Worm (Caenorhabditis elegans): ENCODE data around the gene K08C7.6.

The K08C7.6 gene

DNA sequence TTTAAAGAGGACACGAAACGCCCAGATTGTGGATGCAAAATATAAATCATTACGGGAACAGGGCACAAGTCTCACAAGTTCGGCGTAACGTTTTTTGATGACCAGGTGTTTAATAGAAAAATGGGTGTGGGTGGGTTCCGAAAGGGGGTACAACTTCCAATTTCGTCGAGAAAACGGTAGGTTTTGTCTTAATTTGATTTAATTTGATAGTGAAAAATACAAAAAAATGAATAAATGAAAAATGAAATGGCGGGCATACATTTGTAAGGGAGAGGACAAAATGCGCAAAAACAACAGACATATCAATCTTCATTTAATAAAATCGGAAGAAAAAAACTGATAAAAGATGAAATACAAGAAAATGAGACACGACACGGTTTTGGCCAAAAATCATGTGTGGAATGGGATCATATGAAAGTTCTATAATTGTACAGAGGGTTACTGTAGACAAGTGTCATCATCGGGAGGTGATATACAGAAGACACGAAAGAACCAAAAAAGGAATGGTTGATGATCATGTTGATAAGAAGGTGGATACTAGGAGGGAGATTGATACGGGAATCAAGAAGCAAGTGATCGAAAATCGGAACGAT lies 16.3 kb upstream of the K08C7.6 start (continued):
- TF ChIP-seq fos-1 (tag; optimal IDR thresholded peaks at IDR 0.05) (no peak), T20F7.1 (GFP tag; optimal IDR thresholded peaks at IDR 0.05) (no peak), D1046.2 (GFP tag; IDR thresholded peaks at IDR 0.05) (no peak), zag-1 (tag; optimal IDR thresholded peaks at IDR 0.05) (no peak), vab-7 (GFP tag; IDR thresholded peaks at IDR 0.05) (no peak), tag-97 (GFP tag; IDR thresholded peaks at IDR 0.05) (no peak), ztf-11 (tag; optimal IDR thresholded peaks at IDR 0.05) (no peak), duxl-1 (tag; optimal IDR thresholded peaks at IDR 0.05; ENCODE audit: poor library complexity) (no peak), F10B5.3 (tag; optimal IDR thresholded peaks at IDR 0.05) (no peak), mxl-3 (GFP tag; optimal IDR thresholded peaks at IDR 0.05) (no peak), zfp-2 (tag; optimal IDR thresholded peaks at IDR 0.05) (no peak), lim-7 (GFP tag; IDR thresholded peaks at IDR 0.05) (no peak), gei-8 (GFP tag; optimal IDR thresholded peaks at IDR 0.05) (no peak), madf-9 (GFP tag; conservative IDR thresholded peaks at IDR 0.05) (no peak), nhr-28 (tag; optimal IDR thresholded peaks at IDR 0.05) (peak; percentile 60), hlh-30 (tag; optimal IDR thresholded peaks at IDR 0.05; ENCODE audit: insufficient read depth) (peak; percentile 69), ceh-20 (GFP tag; IDR thresholded peaks at IDR 0.05) (0 out of 2 replicates have a peak, but pooled peaks have one; percentile 57), mes-2 (tag; optimal IDR thresholded peaks at IDR 0.05; ENCODE audit: poor library complexity, severe bottlenecking) (no peak), nhr-48 (tag; optimal IDR thresholded peaks at IDR 0.05) (peak; percentile 4), unc-62 (GFP tag; optimal IDR thresholded peaks at IDR 0.05 in 1 of 2) (peak in 1 of 2 experiments; percentile 58), unc-62 (tag; optimal IDR thresholded peaks at IDR 0.05) (no peak), lin-39 (tag; optimal IDR thresholded peaks at IDR 0.05) (no peak), Y48G9A.11 (GFP tag; IDR thresholded peaks at IDR 0.05) (no peak), ZK337.2 (GFP tag; IDR thresholded peaks at IDR 0.05) (no peak), dmd-8 (GFP tag; IDR thresholded peaks at IDR 0.05) (no peak), fkh-10 (GFP tag; optimal IDR thresholded peaks at IDR 0.05) (no peak), ctbp-1 (GFP tag; IDR thresholded peaks at IDR 0.05) (no peak), lin-15B (tag; optimal IDR thresholded peaks at IDR 0.05) (no peak), mep-1 (tag; optimal IDR thresholded peaks at IDR 0.05) (no peak), zfp-3 (GFP tag; conservative IDR thresholded peaks at IDR 0.05) (no peak), dmd-6 (GFP tag; IDR thresholded peaks at IDR 0.05) (no peak; the same call in none of the 2 replicates), hif-1 (tag; optimal IDR thresholded peaks at IDR 0.05) (no peak), aly-2 (tag; optimal IDR thresholded peaks at IDR 0.05) (no peak), pqm-1 (tag; optimal IDR thresholded peaks at IDR 0.05) (no peak), nhr-25 (tag; optimal IDR thresholded peaks at IDR 0.05; ENCODE audit: borderline replicate concordance, insufficient read depth) (no peak), spr-1 (tag; optimal IDR thresholded peaks at IDR 0.05) (no peak), hlh-11 (tag; optimal IDR thresholded peaks at IDR 0.05) (peak; percentile 62), mdl-1 (tag; optimal IDR thresholded peaks at IDR 0.05) (peak in 1 of 2 experiments; percentile 55), sdz-12 (GFP tag; optimal IDR thresholded peaks at IDR 0.05) (no peak), mdt-29 (GFP tag; IDR thresholded peaks at IDR 0.05) (no peak), lin-13 (GFP tag; optimal IDR thresholded peaks at IDR 0.05) (no peak)

DNA sequence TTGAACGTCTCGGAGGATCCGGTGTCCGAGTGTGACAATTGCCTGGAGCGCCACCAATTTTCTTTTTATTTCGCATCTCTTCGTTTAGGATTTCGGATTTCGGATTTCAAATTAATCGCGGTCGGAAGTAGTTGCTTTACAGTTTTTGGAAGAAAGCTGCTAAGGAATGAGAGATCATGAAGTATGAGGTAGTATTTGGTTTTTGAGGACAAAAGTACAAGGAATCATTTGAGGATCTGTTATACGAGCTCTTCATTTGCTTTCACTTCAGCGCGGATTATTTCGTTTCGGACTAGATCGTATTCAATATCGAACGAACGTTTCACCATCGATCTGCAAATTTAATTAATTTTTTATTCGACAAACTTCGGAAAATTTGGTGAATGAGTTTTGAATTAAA lies 14.0 kb upstream of the K08C7.6 start, which contains the start of gene R102.11:
Gene R102.11 (minus strand): TSS at position 101 of the 400 bp plus-strand sequence.
- TF ChIP-seq nhr-6 (tag; optimal IDR thresholded peaks at IDR 0.05) (no peak), madf-9 (GFP tag; conservative IDR thresholded peaks at IDR 0.05) (no peak), lim-7 (GFP tag; IDR thresholded peaks at IDR 0.05) (no peak), dpl-1 (GFP tag; optimal IDR thresholded peaks at IDR 0.05) (no peak)

Measured in whole organism, L4 larva.